Fruit fly (Drosophila melanogaster): ENCODE measurements around the gene nrv2.
A peak's percentile ranks its signal among the peaks of the same experiment; 100 is the strongest.

nrv2 gene

DNA sequence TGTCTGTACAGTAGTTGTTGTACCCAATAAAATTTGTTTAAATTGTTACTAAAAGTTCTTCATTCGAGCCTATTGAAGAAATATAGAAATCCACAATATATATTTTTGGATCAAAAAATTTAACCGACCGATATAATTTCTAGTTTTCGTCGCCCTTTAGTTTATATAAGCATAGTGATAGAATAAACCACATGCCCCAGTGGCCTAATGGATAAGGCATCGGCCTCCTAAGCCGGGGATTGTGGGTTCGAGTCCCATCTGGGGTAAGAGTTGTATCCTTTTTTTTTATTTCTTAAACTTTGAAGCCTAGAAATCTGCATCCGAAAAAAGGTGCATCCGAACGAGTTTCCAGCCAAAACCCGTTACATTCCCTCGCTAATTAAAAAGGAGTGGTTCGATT is 889 bp upstream of the nrv2 start:
- TF ChIP-seq CG6791 (GFP tag; IDR thresholded peaks at IDR 0.05; ENCODE audit: partially characterized antibody): peak; percentile 55; the same call in 1 of the 3 replicates
- no peak for TF ChIP-seq CG2712 (tag; optimal IDR thresholded peaks at IDR 0.05)
- TF ChIP-seq tgo (GFP tag; IDR thresholded peaks at IDR 0.05): no peak
- peak; percentile 42; the same call in 2 of the 3 replicates for TF ChIP-seq CG16813 (GFP tag; IDR thresholded peaks at IDR 0.05; ENCODE audit: partially characterized antibody)
- TF ChIP-seq CG34224 (GFP tag; IDR thresholded peaks at IDR 0.05; ENCODE audit: partially characterized antibody): no peak
- no peak for TF ChIP-seq mirr (GFP tag; optimal IDR thresholded peaks at IDR 0.05)
- TF ChIP-seq CG6175 (GFP tag; IDR thresholded peaks at IDR 0.05): no peak
- TF ChIP-seq ewg (GFP tag; optimal IDR thresholded peaks at IDR 0.05): no peak
- TF ChIP-seq croc (GFP tag; conservative IDR thresholded peaks at IDR 0.05): no peak
- no peak for TF ChIP-seq CG1024 (GFP tag; IDR thresholded peaks at IDR 0.05)
- no peak for TF ChIP-seq esg (GFP tag; conservative IDR thresholded peaks at IDR 0.05)
- no peak for TF ChIP-seq sob (GFP tag; IDR thresholded peaks at IDR 0.05)
- TF ChIP-seq Dref (GFP tag; IDR thresholded peaks at IDR 0.05): no peak
- TF ChIP-seq Opbp (GFP tag; IDR thresholded peaks at IDR 0.05; ENCODE audit: partially characterized antibody): 0 out of 3 replicates have a peak, but pooled peaks have one; percentile 33
- no peak for TF ChIP-seq Fer1 (GFP tag; optimal IDR thresholded peaks at IDR 0.05)
- TF ChIP-seq CG10274 (GFP tag; optimal IDR thresholded peaks at IDR 0.05): no peak
- no peak for TF ChIP-seq CG5245 (GFP tag; optimal IDR thresholded peaks at IDR 0.05)
- no peak for TF ChIP-seq ken (GFP tag; IDR thresholded peaks at IDR 0.05)
- TF ChIP-seq CG42726 (GFP tag; IDR thresholded peaks at IDR 0.05; ENCODE audit: partially characterized antibody): no peak
- no peak for TF ChIP-seq CG33213 (GFP tag; optimal IDR thresholded peaks at IDR 0.05)
- no peak for TF ChIP-seq bbx (GFP tag; IDR thresholded peaks at IDR 0.05; ENCODE audit: partially characterized antibody)
- TF ChIP-seq Bdp1 (GFP tag; optimal IDR thresholded peaks at IDR 0.05): peak; percentile 86
- TF ChIP-seq Sox102F (GFP tag; optimal IDR thresholded peaks at IDR 0.05): no peak
- TF ChIP-seq Fer2 (tag; optimal IDR thresholded peaks at IDR 0.05): no peak
- TF ChIP-seq amos (GFP tag; IDR thresholded peaks at IDR 0.05; ENCODE audit: partially characterized antibody): peak; percentile 57; the same call in 1 of the 2 replicates
- TF ChIP-seq kah (GFP tag; optimal IDR thresholded peaks at IDR 0.05): no peak
- TF ChIP-seq Vsx1 (GFP tag; optimal IDR thresholded peaks at IDR 0.05): no peak
- TF ChIP-seq tap (tag; optimal IDR thresholded peaks at IDR 0.05): no peak
- TF ChIP-seq stwl (tag; optimal IDR thresholded peaks at IDR 0.05): no peak
- no peak for TF ChIP-seq zen (tag; optimal IDR thresholded peaks at IDR 0.05)

DNA sequence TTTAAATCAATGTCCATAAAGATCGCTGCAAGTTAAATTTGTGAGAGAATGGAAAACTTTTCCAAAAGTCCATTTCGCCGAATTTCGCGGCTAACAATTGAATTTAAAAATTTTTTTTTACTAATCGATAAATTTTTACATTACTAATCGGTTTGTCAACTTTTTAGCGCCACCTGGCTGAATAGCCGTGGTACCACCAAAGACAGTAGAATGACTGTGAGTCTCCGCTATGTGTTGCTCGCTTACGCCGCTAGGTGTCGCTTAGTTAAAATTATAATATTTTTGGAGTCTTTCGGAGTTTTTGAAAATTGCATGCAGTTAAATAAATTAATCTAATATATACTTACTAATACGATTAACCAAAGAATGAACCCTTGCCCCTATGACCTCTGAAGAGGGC is 1.3 kb downstream of the nrv2 start:
- no peak for TF ChIP-seq CG6254 (GFP tag; optimal IDR thresholded peaks at IDR 0.05)
- TF ChIP-seq CG7745 (tag; optimal IDR thresholded peaks at IDR 0.05): no peak
- TF ChIP-seq CG10543 (GFP tag; optimal IDR thresholded peaks at IDR 0.05): no peak
- TF ChIP-seq CG2875 (GFP tag; optimal IDR thresholded peaks at IDR 0.05): no peak
- no peak for TF ChIP-seq fu2 (GFP tag; optimal IDR thresholded peaks at IDR 0.05)
- TF ChIP-seq tup (GFP tag; optimal IDR thresholded peaks at IDR 0.05): no peak
- peak; percentile 67 for TF ChIP-seq HmgZ (tag; optimal IDR thresholded peaks at IDR 0.05)
- no peak for TF ChIP-seq Ada2b (GFP tag; IDR thresholded peaks at IDR 0.05)
- peak; percentile 67 for TF ChIP-seq CG17912 (GFP tag; optimal IDR thresholded peaks at IDR 0.05)
- TF ChIP-seq Mes4 (GFP tag; optimal IDR thresholded peaks at IDR 0.05): no peak
- no peak for TF ChIP-seq rib (GFP tag; IDR thresholded peaks at IDR 0.05)
- TF ChIP-seq br (optimal IDR thresholded peaks at IDR 0.05): no peak
- TF ChIP-seq Awh (GFP tag; IDR thresholded peaks at IDR 0.05): no peak
- peak; percentile 14 for TF ChIP-seq Fer3 (tag; optimal IDR thresholded peaks at IDR 0.05)
- no peak for TF ChIP-seq Xrp1 (GFP tag; IDR thresholded peaks at IDR 0.05)
- peak; percentile 22; the same call in 1 of the 3 replicates for TF ChIP-seq Aef1 (GFP tag; IDR thresholded peaks at IDR 0.05)
- no peak for TF ChIP-seq ranshi (GFP tag; IDR thresholded peaks at IDR 0.05)
- TF ChIP-seq CG18262 (tag; optimal IDR thresholded peaks at IDR 0.05): peak; percentile 39
- TF ChIP-seq pita (GFP tag; optimal IDR thresholded peaks at IDR 0.05): peak; percentile 89
- TF ChIP-seq peb (GFP tag; IDR thresholded peaks at IDR 0.05): no peak
- TF ChIP-seq CG4328 (GFP tag; optimal IDR thresholded peaks at IDR 0.05): no peak
- TF ChIP-seq CG43689 (GFP tag; IDR thresholded peaks at IDR 0.05): no peak
- TF ChIP-seq ham (GFP tag; IDR thresholded peaks at IDR 0.05): no peak
